Worm (Caenorhabditis elegans) whole organism, L3 larva: ENCODE data around the gene ugt-16.

ENCODE experiments used
- ceh-9 ChIP-seq: sonication (generic microtip); optimal IDR thresholded peaks from 2 replicates; lab custom pipeline; 2018; ENCODE audit warnings: missing biosample characterization, missing genetic modification characterization
- egl-27 ChIP-seq: sonication (generic microtip); optimal IDR thresholded peaks from 4 replicates; lab custom pipeline; 2017; ENCODE audit warnings: missing biosample characterization, missing genetic modification reagents, missing genetic modification characterization
- elt-1 ChIP-seq: fragments of 150-350 bp; optimal IDR thresholded peaks from 2 replicates; lab custom pipeline; 2014; ENCODE audit warnings: missing biosample characterization, missing genetic modification characterization
- nfya-1 ChIP-seq: sonication (generic microtip); optimal IDR thresholded peaks from 2 replicates; lab custom pipeline; 2017; ENCODE audit warnings: missing genetic modification characterization, mild to moderate bottlenecking, missing compliant biosample characterization, antibody characterized with exemption, moderate library complexity; ENCODE audit not compliant: insufficient read depth
- nhr-12 ChIP-seq: fragments of 150-350 bp; optimal IDR thresholded peaks from 2 replicates; lab custom pipeline; 2014; ENCODE audit warnings: missing biosample characterization, missing genetic modification characterization
- pha-4 ChIP-seq: fragments of 150-350 bp; optimal IDR thresholded peaks from 2 replicates; lab custom pipeline; 2014; ENCODE audit warnings: missing biosample characterization, missing genetic modification reagents, missing genetic modification characterization
- zag-1 ChIP-seq: fragments of 150-350 bp; optimal IDR thresholded peaks from 2 replicates; lab custom pipeline; 2014; ENCODE audit warnings: missing biosample characterization, missing genetic modification characterization

DNA sequence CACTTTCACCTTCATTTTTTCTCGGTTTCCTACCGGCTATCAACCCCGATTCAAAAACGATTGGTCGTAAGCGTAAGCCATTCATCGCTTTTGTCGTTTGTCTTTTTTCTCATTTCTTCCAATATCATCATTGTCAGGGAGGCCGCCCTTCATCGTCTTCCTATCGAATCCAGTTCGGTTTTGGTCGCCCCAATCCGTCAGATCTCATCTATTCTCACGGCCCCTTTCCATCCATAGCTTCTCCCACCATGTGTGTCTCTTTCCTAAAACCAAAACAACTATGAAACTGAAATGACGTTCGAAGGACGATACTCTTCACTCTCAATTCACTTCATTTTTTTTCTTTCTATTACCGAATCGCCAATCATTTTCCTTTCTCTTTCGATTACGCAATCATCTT lies 51.0 kb downstream of the ugt-16 start:
- TF ChIP-seq nfya-1 (tag; lab: Kevin White, UChicago) (no peak), zag-1 (tag; lab: Kevin White, UChicago) (no peak), pha-4 (tag; lab: Kevin White, UChicago) (no peak), nhr-12 (no peak), egl-27 (no peak), elt-1 (tag; lab: Kevin White, UChicago) (no peak), ceh-9 (tag; lab: Kevin White, UChicago) (no peak)
